Worm (Caenorhabditis elegans) whole organism, late embryonic: ENCODE data around the gene T27A8.2.

Source experiments
- hlh-15 ChIP-seq: sonication (generic microtip); optimal IDR thresholded peaks from 2 replicates; lab custom pipeline; 2016; ENCODE audit warnings: missing genetic modification characterization, missing compliant biosample characterization
- lin-11 ChIP-seq: fragments of 200-800 bp; sonication (Bioruptor generic); optimal IDR thresholded peaks from 2 replicates; lab custom pipeline; 2018; ENCODE audit warnings: mild to moderate bottlenecking, missing genetic modification characterization, missing compliant biosample characterization

- no peak for TF ChIP-seq lin-11 (tag; lab: Kevin White, UChicago)
- no peak for TF ChIP-seq hlh-15
Observed at ce11 chrX:16028980-16029379, 29.8 kb downstream of the T27A8.2 start.
